Fruit fly (Drosophila melanogaster) whole organism, embryonic: ENCODE results near the gene CG42258.

Experiments
- CG10147 ChIP-seq: fragments of 200-800 bp; sonication (Bioruptor generic); optimal IDR thresholded peaks from 2 replicates; lab custom pipeline; 2019; ENCODE audit warnings: missing biosample characterization, mild to moderate bottlenecking, missing genetic modification characterization, moderate library complexity
- CG10274 ChIP-seq: fragments of 200-800 bp; sonication (Bioruptor generic); optimal IDR thresholded peaks from 3 replicates; lab custom pipeline; 2017; ENCODE audit warnings: missing biosample characterization, mild to moderate bottlenecking, missing genetic modification characterization
- CG11085 ChIP-seq: fragments of 200-800 bp; sonication (Bioruptor generic); IDR thresholded peaks from 2 replicates; pipeline ENCODE4 v1.3.6; 2022; ENCODE audit warnings: missing biosample characterization, missing genetic modification characterization
- CG11093 ChIP-seq: fragments of 200-800 bp; sonication (Bioruptor generic); IDR thresholded peaks from 3 replicates; pipeline ENCODE4 v1.3.6; 2022; ENCODE audit warnings: missing biosample characterization, missing genetic modification characterization
- CG11696 ChIP-seq: fragments of 200-800 bp; sonication (Bioruptor generic); IDR thresholded peaks from 2 replicates; pipeline ENCODE4 v1.3.6; 2022; ENCODE audit warnings: missing biosample characterization, missing genetic modification characterization
- CG13296 ChIP-seq: fragments of 200-800 bp; sonication (Bioruptor generic); optimal IDR thresholded peaks from 3 replicates; lab custom pipeline; 2018; ENCODE audit warnings: missing biosample characterization, mild to moderate bottlenecking, missing genetic modification characterization
- CG15269 ChIP-seq: fragments of 200-800 bp; sonication (Bioruptor generic); optimal IDR thresholded peaks from 2 replicates; lab custom pipeline; 2018; ENCODE audit warnings: missing biosample characterization, mild to moderate bottlenecking, missing genetic modification characterization, moderate library complexity
- CG17361 ChIP-seq: fragments of 200-800 bp; sonication (Bioruptor generic); IDR thresholded peaks from 3 replicates; pipeline ENCODE4 v1.3.6; 2022; ENCODE audit warnings: missing biosample characterization, missing genetic modification characterization
- CG1792 ChIP-seq: fragments of 200-800 bp; sonication (Bioruptor generic); optimal IDR thresholded peaks from 2 replicates; lab custom pipeline; 2016; ENCODE audit warnings: missing biosample characterization, missing genetic modification characterization
- CG18476 ChIP-seq: fragments of 200-800 bp; sonication (Bioruptor generic); optimal IDR thresholded peaks from 2 replicates; lab custom pipeline; 2016; ENCODE audit warnings: missing biosample characterization, mild to moderate bottlenecking, missing genetic modification characterization
- CG30020 ChIP-seq: fragments of 200-800 bp; optimal IDR thresholded peaks from 2 replicates; lab custom pipeline; 2019; ENCODE audit warnings: missing biosample characterization, mild to moderate bottlenecking, missing genetic modification characterization, moderate library complexity
- CG30431 ChIP-seq: fragments of 200-800 bp; sonication (Bioruptor generic); optimal IDR thresholded peaks from 2 replicates; lab custom pipeline; 2017; ENCODE audit warnings: missing biosample characterization, missing genetic modification characterization
- CG33213 ChIP-seq: fragments of 200-800 bp; sonication (Bioruptor generic); optimal IDR thresholded peaks from 3 replicates; lab custom pipeline; 2016; ENCODE audit warnings: missing biosample characterization, missing genetic modification characterization
- CG4282 ChIP-seq: fragments of 200-800 bp; sonication (Bioruptor generic); optimal IDR thresholded peaks from 2 replicates; lab custom pipeline; 2016; ENCODE audit warnings: missing biosample characterization, missing genetic modification characterization
- CG7745 ChIP-seq: fragments of 200-800 bp; sonication (Bioruptor generic); optimal IDR thresholded peaks from 2 replicates; lab custom pipeline; 2018; ENCODE audit warnings: missing biosample characterization, mild to moderate bottlenecking, missing genetic modification characterization, moderate library complexity
- CG8359 ChIP-seq: fragments of 200-800 bp; sonication (Bioruptor generic); optimal IDR thresholded peaks from 2 replicates; lab custom pipeline; 2017; ENCODE audit warnings: missing biosample characterization, mild to moderate bottlenecking, missing genetic modification characterization, borderline replicate concordance
- CG9609 ChIP-seq: fragments of 200-800 bp; sonication (Bioruptor generic); optimal IDR thresholded peaks from 3 replicates; lab custom pipeline; 2016; ENCODE audit warnings: missing biosample characterization, missing genetic modification characterization
- CG9797 ChIP-seq: fragments of 200-800 bp; sonication (Bioruptor generic); optimal IDR thresholded peaks from 3 replicates; lab custom pipeline; 2018; ENCODE audit warnings: missing biosample characterization, mild to moderate bottlenecking, missing genetic modification characterization
- Camta ChIP-seq: fragments of 200-800 bp; sonication (Bioruptor generic); optimal IDR thresholded peaks from 2 replicates; lab custom pipeline; 2016; ENCODE audit warnings: missing biosample characterization, missing genetic modification characterization
- Dek ChIP-seq: fragments of 200-800 bp; sonication (Bioruptor generic); optimal IDR thresholded peaks from 3 replicates; lab custom pipeline; 2019; ENCODE audit warnings: missing biosample characterization, mild to moderate bottlenecking, missing genetic modification characterization, moderate library complexity
- Drgx ChIP-seq: fragments of 200-800 bp; sonication (Bioruptor generic); IDR thresholded peaks from 2 replicates; pipeline ENCODE4 v1.3.6; 2022; ENCODE audit warnings: missing biosample characterization, missing genetic modification characterization
- Fer3 ChIP-seq: fragments of 200-800 bp; sonication (Bioruptor generic); optimal IDR thresholded peaks from 2 replicates; lab custom pipeline; 2018; ENCODE audit warnings: missing biosample characterization, mild to moderate bottlenecking, missing genetic modification characterization, moderate library complexity
- MESR4 ChIP-seq: fragments of 200-800 bp; sonication (Bioruptor generic); optimal IDR thresholded peaks from 2 replicates; lab custom pipeline; 2018; ENCODE audit warnings: missing biosample characterization, mild to moderate bottlenecking, missing genetic modification characterization, moderate library complexity
- Mes4 ChIP-seq: fragments of 200-800 bp; sonication (Bioruptor generic); optimal IDR thresholded peaks from 2 replicates; lab custom pipeline; 2016; ENCODE audit warnings: missing biosample characterization, missing genetic modification characterization
- Nf-YC ChIP-seq: fragments of 200-800 bp; optimal IDR thresholded peaks from 3 replicates; lab custom pipeline; 2019; ENCODE audit warnings: missing biosample characterization, mild to moderate bottlenecking, missing genetic modification characterization, moderate library complexity
- Six4 ChIP-seq: fragments of 200-800 bp; sonication (Bioruptor generic); optimal IDR thresholded peaks from 2 replicates; lab custom pipeline; 2016; ENCODE audit warnings: missing biosample characterization, missing genetic modification characterization
- Stat92E ChIP-seq, 3 experiments: fragments of >200 bp in 2 of 3; fragments of 200-800 bp in 1 of 3; sonication (Bioruptor generic) in 1 of 3; optimal IDR thresholded peaks; 2 replicates each; lab custom pipeline; 2017 to 2019; ENCODE audit warnings: missing biosample characterization in 3 of 3, missing genetic modification characterization in 3 of 3, mild to moderate bottlenecking in 1 of 3, moderate library complexity in 1 of 3
- Taf1 ChIP-seq: fragments of 200-800 bp; sonication (Bioruptor generic); IDR thresholded peaks from 2 replicates; pipeline ENCODE4 v1.3.6; 2022; ENCODE audit warnings: missing biosample characterization, missing genetic modification characterization
- cg ChIP-seq: fragments of 200-800 bp; sonication (Bioruptor generic); optimal IDR thresholded peaks from 3 replicates; lab custom pipeline; 2019; ENCODE audit warnings: missing biosample characterization, mild to moderate bottlenecking, missing genetic modification characterization, moderate library complexity
- crc ChIP-seq: fragments of 200-800 bp; sonication (Bioruptor generic); optimal IDR thresholded peaks from 2 replicates; lab custom pipeline; 2016; ENCODE audit warnings: missing biosample characterization, missing genetic modification characterization
- ewg ChIP-seq: fragments of 200-800 bp; sonication (Bioruptor generic); optimal IDR thresholded peaks from 3 replicates; lab custom pipeline; 2017; ENCODE audit warnings: mild to moderate bottlenecking, missing biosample characterization, missing genetic modification reagents, missing genetic modification characterization
- fd3F ChIP-seq: fragments of 200-800 bp; sonication (Bioruptor generic); optimal IDR thresholded peaks from 2 replicates; lab custom pipeline; 2018; ENCODE audit warnings: missing biosample characterization, mild to moderate bottlenecking, missing genetic modification characterization, moderate library complexity
- fd96Cb ChIP-seq: fragments of 200-800 bp; sonication (Bioruptor generic); optimal IDR thresholded peaks from 2 replicates; lab custom pipeline; 2018; ENCODE audit warnings: missing biosample characterization, mild to moderate bottlenecking, missing genetic modification characterization, moderate library complexity
- gt ChIP-seq: fragments of 200-800 bp; sonication (Bioruptor generic); IDR thresholded peaks from 2 replicates; pipeline ENCODE4 v1.3.6; 2022; ENCODE audit warnings: missing biosample characterization, missing genetic modification characterization
- hth ChIP-seq: fragments of >200 bp; optimal IDR thresholded peaks from 2 replicates; lab custom pipeline; 2017; ENCODE audit warnings: inconsistent platforms
- kay ChIP-seq: fragments of 200-800 bp; sonication (Bioruptor generic); optimal IDR thresholded peaks from 2 replicates; lab custom pipeline; 2016; ENCODE audit warnings: missing biosample characterization, missing genetic modification characterization
- odd ChIP-seq: fragments of 200-800 bp; sonication (Bioruptor generic); optimal IDR thresholded peaks from 2 replicates; lab custom pipeline; 2017; ENCODE audit warnings: missing biosample characterization, mild to moderate bottlenecking, missing genetic modification characterization
- peb ChIP-seq: fragments of 200-800 bp; sonication (Bioruptor generic); IDR thresholded peaks from 2 replicates; pipeline ENCODE4 v1.3.6; 2022; ENCODE audit warnings: missing biosample characterization, missing genetic modification characterization
- pita ChIP-seq: fragments of 200-800 bp; sonication (Bioruptor generic); optimal IDR thresholded peaks from 2 replicates; lab custom pipeline; 2017; ENCODE audit warnings: missing biosample characterization, mild to moderate bottlenecking, missing genetic modification characterization
- prd ChIP-seq, 3 experiments: fragments of >200 bp in 2 of 3; fragments of 200-800 bp in 1 of 3; sonication (Bioruptor generic) in 1 of 3; optimal IDR thresholded peaks in 2 of 3; IDR thresholded peaks in 1 of 3; 2 replicates in 2 of 3; 3 replicates in 1 of 3; pipeline versions ENCODE4 v1.3.6 to Lab custom; 2017 to 2022; ENCODE audit warnings: missing biosample characterization in 1 of 3, missing genetic modification characterization in 1 of 3
- rib ChIP-seq: fragments of 200-800 bp; sonication (Bioruptor generic); IDR thresholded peaks from 2 replicates; pipeline ENCODE4 v1.3.6; 2022; ENCODE audit warnings: missing biosample characterization, missing genetic modification characterization
- ro ChIP-seq: fragments of 200-800 bp; sonication (Bioruptor generic); IDR thresholded peaks from 2 replicates; pipeline ENCODE4 v1.3.6; 2022; ENCODE audit warnings: missing biosample characterization, missing genetic modification characterization
- salm ChIP-seq: fragments of 200-800 bp; sonication (Bioruptor generic); optimal IDR thresholded peaks from 2 replicates; lab custom pipeline; 2018; ENCODE audit warnings: missing biosample characterization, mild to moderate bottlenecking, missing genetic modification characterization
- shn ChIP-seq: fragments of 200-800 bp; sonication (Bioruptor generic); optimal IDR thresholded peaks from 3 replicates; lab custom pipeline; 2016; ENCODE audit warnings: missing biosample characterization, missing genetic modification characterization
- slou ChIP-seq: fragments of 200-800 bp; sonication (Bioruptor generic); optimal IDR thresholded peaks from 3 replicates; lab custom pipeline; 2016; ENCODE audit warnings: missing biosample characterization, missing genetic modification characterization
- trem ChIP-seq: fragments of 200-800 bp; optimal IDR thresholded peaks from 3 replicates; lab custom pipeline; 2019; ENCODE audit warnings: missing biosample characterization, mild to moderate bottlenecking, missing genetic modification characterization, moderate library complexity
- unc-4 ChIP-seq: fragments of 200-800 bp; sonication (Bioruptor generic); IDR thresholded peaks from 2 replicates; pipeline ENCODE4 v1.3.6; 2022; ENCODE audit warnings: missing biosample characterization, missing genetic modification characterization; ENCODE audit not compliant: partially characterized antibody
- vnd ChIP-seq: fragments of 200-800 bp; sonication (Bioruptor generic); IDR thresholded peaks from 3 replicates; pipeline ENCODE4 v1.3.6; 2022; ENCODE audit warnings: missing biosample characterization, missing genetic modification characterization; ENCODE audit not compliant: partially characterized antibody

The CG42258 gene

dm6 chrX:12470187-12470931 lies 7.0 kb downstream of the CG42258 start (continued):
- TF ChIP-seq unc-4 (GFP tag; lab: Robert Waterston, UW), result peak; percentile 39; the same call in 1 of the 2 replicates
- TF ChIP-seq fd3F (GFP tag; lab: Kevin White, UChicago), result peak; percentile 73
- TF ChIP-seq ro (GFP tag; lab: Robert Waterston, UW), result no peak
- no peak for TF ChIP-seq Mes4 (GFP tag; lab: Kevin White, UChicago)
- peak; percentile 29 for TF ChIP-seq CG8359 (GFP tag; lab: Kevin White, UChicago)
- no peak for TF ChIP-seq CG33213 (GFP tag; lab: Kevin White, UChicago)
- no peak for TF ChIP-seq trem
- TF ChIP-seq CG9609, result no peak
- TF ChIP-seq MESR4 (GFP tag; lab: Kevin White, UChicago), result no peak
- no peak for TF ChIP-seq CG7745 (tag; lab: Kevin White, UChicago)
- no peak for TF ChIP-seq CG30020 (tag; lab: Kevin White, UChicago)
- no peak for TF ChIP-seq slou (GFP tag; lab: Kevin White, UChicago)
- no peak for TF ChIP-seq hth (lab: Kevin White, UChicago)
- no peak for TF ChIP-seq CG4282 (GFP tag; lab: Kevin White, UChicago)
- TF ChIP-seq CG17361 (GFP tag; lab: Robert Waterston, UW), result peak; percentile 53; the same call in 2 of the 3 replicates
- no peak for TF ChIP-seq prd (optimal IDR thresholded peaks at IDR 0.05; lab: Kevin White, UChicago)
- TF ChIP-seq prd (GFP tag; IDR thresholded peaks at IDR 0.05; lab: Robert Waterston, UW), result peak; percentile 70
- no peak for TF ChIP-seq pita (GFP tag; lab: Kevin White, UChicago)
- TF ChIP-seq fd96Cb (tag; lab: Kevin White, UChicago), result peak; percentile 40
- peak; percentile 27 for TF ChIP-seq Dek (tag; lab: Kevin White, UChicago)
- no peak for TF ChIP-seq Camta
- TF ChIP-seq CG13296, result peak; percentile 60
- no peak for TF ChIP-seq Stat92E (GFP tag; optimal IDR thresholded peaks at IDR 0.05; lab: Kevin White, UChicago)
- TF ChIP-seq Taf1 (GFP tag; lab: Robert Waterston, UW), result peak; percentile 30; the same call in 1 of the 2 replicates
- TF ChIP-seq shn (GFP tag; lab: Kevin White, UChicago), result no peak
- no peak for TF ChIP-seq CG10274 (GFP tag; lab: Kevin White, UChicago)
- peak; percentile 10 for TF ChIP-seq CG30431 (GFP tag; lab: Kevin White, UChicago)
- TF ChIP-seq odd (GFP tag; lab: Kevin White, UChicago), result no peak
- TF ChIP-seq CG15269, result peak; percentile 53
- no peak for TF ChIP-seq CG9797
- TF ChIP-seq Six4 (GFP tag; lab: Kevin White, UChicago), result no peak
- peak; percentile 72 for TF ChIP-seq Fer3
- TF ChIP-seq CG18476 (GFP tag; lab: Kevin White, UChicago), result peak; percentile 4
- TF ChIP-seq CG10147, result peak; percentile 71
- no peak for TF ChIP-seq crc (GFP tag; lab: Kevin White, UChicago)
- no peak for TF ChIP-seq vnd (GFP tag; lab: Robert Waterston, UW)
- peak; percentile 46 for TF ChIP-seq ewg (GFP tag; lab: Kevin White, UChicago)
- 0 out of 2 replicates have a peak, but pooled peaks have one; percentile 23 for TF ChIP-seq CG11085 (GFP tag; lab: Robert Waterston, UW)
- TF ChIP-seq rib, result peak; percentile 23; the same call in 1 of the 2 replicates
- peak; percentile 71 for TF ChIP-seq cg
- TF ChIP-seq salm (tag; lab: Kevin White, UChicago), result no peak
- TF ChIP-seq Drgx (GFP tag; lab: Robert Waterston, UW), result no peak; the same call in 1 of the 2 replicates
- peak; percentile 16 for TF ChIP-seq Nf-YC (tag; lab: Kevin White, UChicago)
- no peak for TF ChIP-seq kay (GFP tag; lab: Kevin White, UChicago)
- TF ChIP-seq peb (GFP tag; lab: Robert Waterston, UW), result peak; percentile 15; the same call in 1 of the 2 replicates
- peak; percentile 27; the same call in 1 of the 3 replicates for TF ChIP-seq CG11093 (GFP tag; lab: Robert Waterston, UW)
- no peak for TF ChIP-seq CG11696 (GFP tag; lab: Robert Waterston, UW)
- no peak for TF ChIP-seq gt (GFP tag; lab: Robert Waterston, UW)
- TF ChIP-seq CG1792, result no peak
